Fruit fly (Drosophila melanogaster): ENCODE measurements around the gene Mps1.

Mps1 gene

DNA sequence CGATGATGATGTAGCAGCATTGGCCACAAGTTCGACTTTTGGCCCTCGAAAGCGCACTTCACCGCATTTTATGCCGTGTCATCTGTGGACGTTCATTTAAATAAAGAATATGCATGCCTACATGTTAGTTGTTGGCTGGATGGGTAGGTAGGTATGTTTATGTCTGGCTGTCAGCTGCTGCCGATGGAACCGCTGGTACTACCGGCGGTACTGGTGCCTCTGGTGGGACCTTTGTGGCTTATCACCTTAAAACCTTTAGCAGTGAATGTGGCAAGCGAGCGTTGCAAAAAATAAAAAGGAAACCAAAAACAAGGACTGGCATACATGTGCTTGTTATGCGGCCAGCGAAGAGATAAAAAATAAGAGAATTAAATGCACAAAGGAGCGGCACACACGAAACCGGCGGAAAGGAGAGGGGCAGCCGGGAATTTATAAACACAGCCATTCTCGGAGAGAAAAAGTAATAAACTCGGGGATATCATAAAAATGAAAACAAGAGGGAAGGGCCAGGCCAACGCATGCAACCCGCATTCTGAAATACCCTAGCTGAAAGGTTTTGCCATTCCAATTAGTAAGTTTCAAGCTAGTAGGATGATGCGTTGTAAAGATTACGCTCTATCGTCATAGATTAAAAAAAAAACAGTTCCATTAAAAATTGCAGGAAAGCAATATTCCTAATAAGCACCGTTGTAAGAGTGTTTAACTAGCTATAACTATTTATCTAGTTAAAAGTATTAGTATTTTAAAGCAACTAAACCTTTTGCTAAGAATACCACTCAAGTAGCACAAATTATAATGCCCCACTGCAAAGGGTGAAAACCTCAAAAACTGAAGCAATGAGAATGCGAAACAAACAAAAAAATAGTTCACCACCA is 31.1 kb downstream of the Mps1 start:
- TF ChIP-seq bsh (GFP tag; optimal IDR thresholded peaks at IDR 0.05) (peak in 1 of 2 experiments; percentile 62), CG32772 (GFP tag; IDR thresholded peaks at IDR 0.05) (no peak), gcm (GFP tag; optimal IDR thresholded peaks at IDR 0.05) (peak; percentile 59), corto (GFP tag; optimal IDR thresholded peaks at IDR 0.05) (peak; percentile 21), psq (GFP tag; optimal IDR thresholded peaks at IDR 0.05) (peak; percentile 10), nom (GFP tag; optimal IDR thresholded peaks at IDR 0.05) (peak; percentile 33), D19A (tag; optimal IDR thresholded peaks at IDR 0.05) (peak; percentile 59), cad (GFP tag; optimal IDR thresholded peaks at IDR 0.05) (peak; percentile 35), CrebB (tag; optimal IDR thresholded peaks at IDR 0.05) (no peak), Drgx (GFP tag; IDR thresholded peaks at IDR 0.05) (peak; percentile 55; the same call in 1 of the 2 replicates)

DNA sequence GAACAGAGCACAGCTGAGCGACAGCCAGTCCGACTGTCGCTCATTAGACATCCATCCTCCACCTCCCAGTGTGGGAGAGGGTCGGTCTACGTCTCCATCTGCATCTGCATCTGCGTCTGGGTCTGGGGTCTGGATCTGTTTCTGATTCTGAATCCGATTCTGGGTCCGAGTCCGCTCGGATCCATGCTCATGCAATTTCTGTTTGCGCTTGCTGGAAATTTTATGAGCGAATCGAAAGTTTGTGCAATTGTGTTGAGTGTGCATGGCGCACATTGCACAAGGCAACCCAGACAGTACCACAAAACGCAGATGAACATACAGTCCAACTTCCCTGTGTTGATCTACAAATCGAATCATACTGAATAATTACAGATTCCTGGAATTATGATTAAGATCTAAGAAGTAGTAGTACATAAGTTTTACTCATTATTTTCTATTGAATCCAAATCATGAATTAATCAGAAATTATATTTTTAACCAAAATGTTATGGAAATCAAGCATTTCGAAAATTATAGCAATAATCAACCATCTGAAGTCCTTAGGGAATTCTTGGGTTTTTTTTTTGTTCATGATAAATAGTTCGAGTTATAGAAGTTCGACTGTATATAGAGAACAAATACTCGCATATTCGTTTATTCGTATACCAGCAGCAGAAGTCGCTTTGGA is 32.1 kb downstream of the Mps1 start:
- TF ChIP-seq ssp (GFP tag; IDR thresholded peaks at IDR 0.05) = no peak
- peak; percentile 2 for TF ChIP-seq Ssrp (tag; optimal IDR thresholded peaks at IDR 0.05)
- peak; percentile 4 for TF ChIP-seq Asciz (GFP tag; optimal IDR thresholded peaks at IDR 0.05)
- TF ChIP-seq row (GFP tag; IDR thresholded peaks at IDR 0.05) = peak; percentile 20; the same call in 2 of the 3 replicates
- TF ChIP-seq Med (GFP tag) = no peak
- no peak for TF ChIP-seq pho (GFP tag; optimal IDR thresholded peaks at IDR 0.05)
- TF ChIP-seq inv (GFP tag; IDR thresholded peaks at IDR 0.05; ENCODE audit: partially characterized antibody) = no peak
- TF ChIP-seq CG8765 (GFP tag; IDR thresholded peaks at IDR 0.05) = no peak
- no peak for TF ChIP-seq ato (GFP tag; IDR thresholded peaks at IDR 0.05; ENCODE audit: partially characterized antibody)
- no peak for TF ChIP-seq run (tag; optimal IDR thresholded peaks at IDR 0.05)
- no peak for TF ChIP-seq CG1602 (GFP tag; optimal IDR thresholded peaks at IDR 0.05)
- TF ChIP-seq CG3838 (GFP tag; optimal IDR thresholded peaks at IDR 0.05) = no peak
- peak; percentile 26 for TF ChIP-seq mam (GFP tag; optimal IDR thresholded peaks at IDR 0.05)
- TF ChIP-seq h (optimal IDR thresholded peaks at IDR 0.05) = no peak
- no peak for TF ChIP-seq CG5245 (GFP tag; optimal IDR thresholded peaks at IDR 0.05)
- TF ChIP-seq ci (GFP tag; IDR thresholded peaks at IDR 0.05) = peak; percentile 49; the same call in 1 of the 3 replicates
- no peak for TF ChIP-seq CG14667 (GFP tag; IDR thresholded peaks at IDR 0.05)
- no peak for TF ChIP-seq CG2712 (tag; optimal IDR thresholded peaks at IDR 0.05)
- no peak for TF ChIP-seq gsb-n (tag; optimal IDR thresholded peaks at IDR 0.05)
- TF ChIP-seq CG13424 (tag; optimal IDR thresholded peaks at IDR 0.05) = peak; percentile 27
- no peak for TF ChIP-seq sd (tag; optimal IDR thresholded peaks at IDR 0.05)
- TF ChIP-seq wor (GFP tag; IDR thresholded peaks at IDR 0.05) = no peak
- TF ChIP-seq CG17361 (GFP tag; IDR thresholded peaks at IDR 0.05) = 0 out of 3 replicates have a peak, but pooled peaks have one; percentile 20
- no peak for TF ChIP-seq CG12299 (tag; optimal IDR thresholded peaks at IDR 0.05)
- TF ChIP-seq CG10431 (GFP tag; optimal IDR thresholded peaks at IDR 0.05) = no peak
- TF ChIP-seq kah (GFP tag; optimal IDR thresholded peaks at IDR 0.05) = no peak
- no peak for TF ChIP-seq pnt (GFP tag; optimal IDR thresholded peaks at IDR 0.05)
- TF ChIP-seq CG1529 (GFP tag; optimal IDR thresholded peaks at IDR 0.05) = no peak
- no peak for TF ChIP-seq Ada2b (GFP tag; IDR thresholded peaks at IDR 0.05)
- TF ChIP-seq Dref (GFP tag; IDR thresholded peaks at IDR 0.05) = no peak
- TF ChIP-seq CG5953 (GFP tag; IDR thresholded peaks at IDR 0.05) = no peak
- 0 out of 2 replicates have a peak, but pooled peaks have one; percentile 13 for TF ChIP-seq Xrp1 (GFP tag; IDR thresholded peaks at IDR 0.05)
- no peak for TF ChIP-seq TFAM (GFP tag; optimal IDR thresholded peaks at IDR 0.05)
- TF ChIP-seq Lpt (GFP tag; optimal IDR thresholded peaks at IDR 0.05) = no peak
- TF ChIP-seq sens-2 (GFP tag; IDR thresholded peaks at IDR 0.05) = no peak
- no peak for TF ChIP-seq pum (GFP tag; optimal IDR thresholded peaks at IDR 0.05)
- TF ChIP-seq crc (GFP tag; optimal IDR thresholded peaks at IDR 0.05) = no peak
- TF ChIP-seq CG2199 (GFP tag; IDR thresholded peaks at IDR 0.05) = no peak
